Fruit fly (Drosophila melanogaster) whole organism, embryonic: ENCODE results near the gene Gr93d.

ENCODE experiments used
- Ada2b ChIP-seq: fragments of 200-800 bp; sonication (Bioruptor generic); IDR thresholded peaks from 2 replicates; pipeline ENCODE4 v1.3.6; 2022; ENCODE audit warnings: missing biosample characterization, missing genetic modification characterization
- Asciz ChIP-seq: fragments of 200-800 bp; sonication (Bioruptor generic); optimal IDR thresholded peaks from 2 replicates; lab custom pipeline; 2017; ENCODE audit warnings: missing biosample characterization, mild to moderate bottlenecking, missing genetic modification characterization, missing genetic modification reagents
- B-H1 ChIP-seq: fragments of 200-800 bp; sonication (Bioruptor generic); IDR thresholded peaks from 3 replicates; pipeline ENCODE4 v1.3.6; 2022; ENCODE audit warnings: missing biosample characterization, missing genetic modification characterization
- CG1024 ChIP-seq: fragments of 200-800 bp; sonication (Bioruptor generic); IDR thresholded peaks from 2 replicates; pipeline ENCODE4 v1.3.6; 2022; ENCODE audit warnings: missing biosample characterization, missing genetic modification characterization
- CG11504 ChIP-seq: fragments of 200-800 bp; sonication (Bioruptor generic); optimal IDR thresholded peaks from 3 replicates; lab custom pipeline; 2019; ENCODE audit warnings: missing biosample characterization, mild to moderate bottlenecking, missing genetic modification characterization, moderate library complexity
- CG11695 ChIP-seq: fragments of 200-800 bp; sonication (Bioruptor generic); IDR thresholded peaks from 3 replicates; pipeline ENCODE4 v1.3.6; 2022; ENCODE audit warnings: missing biosample characterization, missing genetic modification characterization
- CG1233 ChIP-seq: fragments of 200-800 bp; sonication (Bioruptor generic); optimal IDR thresholded peaks from 4 replicates; lab custom pipeline; 2018; ENCODE audit warnings: missing biosample characterization, mild to moderate bottlenecking, missing genetic modification characterization
- CG13123 ChIP-seq: fragments of 200-800 bp; sonication (Bioruptor generic); optimal IDR thresholded peaks from 2 replicates; lab custom pipeline; 2016; ENCODE audit warnings: missing biosample characterization, missing genetic modification characterization
- CG13775 ChIP-seq: fragments of 200-800 bp; sonication (Bioruptor generic); optimal IDR thresholded peaks from 3 replicates; lab custom pipeline; 2017; ENCODE audit warnings: missing biosample characterization, mild to moderate bottlenecking, missing genetic modification characterization
- CG15696 ChIP-seq: fragments of 200-800 bp; sonication (Bioruptor generic); optimal IDR thresholded peaks from 2 replicates; lab custom pipeline; 2019; ENCODE audit warnings: missing biosample characterization, mild to moderate bottlenecking, missing genetic modification characterization, moderate library complexity
- CG17328 ChIP-seq: fragments of 200-800 bp; sonication (Bioruptor generic); IDR thresholded peaks from 2 replicates; pipeline ENCODE4 v1.3.6; 2022; ENCODE audit warnings: missing biosample characterization, missing genetic modification characterization
- CG31441 ChIP-seq: fragments of 200-800 bp; sonication (Bioruptor generic); IDR thresholded peaks from 2 replicates; pipeline ENCODE4 v1.3.6; 2022; ENCODE audit warnings: missing biosample characterization, missing genetic modification characterization
- CG3726 ChIP-seq: fragments of 200-800 bp; sonication (Bioruptor generic); IDR thresholded peaks from 3 replicates; pipeline ENCODE4, ENCODE4 v1.3.6; 2022; ENCODE audit warnings: missing biosample characterization, missing genetic modification characterization
- CG3838 ChIP-seq: fragments of 200-800 bp; sonication (Bioruptor generic); optimal IDR thresholded peaks from 3 replicates; lab custom pipeline; 2016; ENCODE audit warnings: missing biosample characterization, missing genetic modification characterization
- CG4820 ChIP-seq: fragments of 200-800 bp; sonication (Bioruptor generic); optimal IDR thresholded peaks from 3 replicates; lab custom pipeline; 2016; ENCODE audit warnings: missing biosample characterization, missing genetic modification characterization
- CG4854 ChIP-seq: fragments of 200-800 bp; sonication (Bioruptor generic); optimal IDR thresholded peaks from 2 replicates; lab custom pipeline; 2016; ENCODE audit warnings: missing biosample characterization, missing genetic modification characterization, inconsistent platforms
- CG6175 ChIP-seq: fragments of 200-800 bp; sonication (Bioruptor generic); IDR thresholded peaks from 3 replicates; pipeline ENCODE4 v1.3.6; 2022; ENCODE audit warnings: missing biosample characterization, missing genetic modification characterization
- CG7786 ChIP-seq: fragments of 200-800 bp; sonication (Bioruptor generic); optimal IDR thresholded peaks from 2 replicates; lab custom pipeline; 2016; ENCODE audit warnings: missing biosample characterization, missing genetic modification characterization
- CG7839 ChIP-seq: fragments of 200-800 bp; sonication (Bioruptor generic); optimal IDR thresholded peaks from 3 replicates; lab custom pipeline; 2018; ENCODE audit warnings: missing biosample characterization, mild to moderate bottlenecking, missing genetic modification characterization, moderate library complexity
- CG7987 ChIP-seq: fragments of 200-800 bp; sonication (Bioruptor generic); optimal IDR thresholded peaks from 2 replicates; lab custom pipeline; 2018; ENCODE audit warnings: missing biosample characterization, mild to moderate bottlenecking, missing genetic modification characterization, moderate library complexity
- CG8281 ChIP-seq: fragments of 200-800 bp; sonication (Bioruptor generic); optimal IDR thresholded peaks from 2 replicates; lab custom pipeline; 2018; ENCODE audit warnings: missing biosample characterization, mild to moderate bottlenecking, missing genetic modification characterization, moderate library complexity
- CG8359 ChIP-seq: fragments of 200-800 bp; sonication (Bioruptor generic); optimal IDR thresholded peaks from 2 replicates; lab custom pipeline; 2017; ENCODE audit warnings: missing biosample characterization, mild to moderate bottlenecking, missing genetic modification characterization, borderline replicate concordance
- Doc3 ChIP-seq: fragments of 200-800 bp; sonication (Bioruptor generic); IDR thresholded peaks from 3 replicates; pipeline ENCODE4 v1.3.6; 2022; ENCODE audit warnings: missing biosample characterization, missing genetic modification characterization; ENCODE audit not compliant: partially characterized antibody
- E2f2 ChIP-seq: fragments of 200-800 bp; sonication (Bioruptor generic); IDR thresholded peaks from 2 replicates; pipeline ENCODE4 v1.3.6; 2022; ENCODE audit warnings: missing biosample characterization, missing genetic modification characterization
- NFAT ChIP-seq: fragments of 200-800 bp; sonication (Bioruptor generic); IDR thresholded peaks from 2 replicates; pipeline ENCODE4 v1.3.6; 2022; ENCODE audit warnings: missing biosample characterization, missing genetic modification characterization
- Neu2 ChIP-seq: fragments of 200-800 bp; sonication (Bioruptor generic); optimal IDR thresholded peaks from 3 replicates; lab custom pipeline; 2016; ENCODE audit warnings: missing biosample characterization, missing genetic modification characterization, borderline replicate concordance
- Sin3A ChIP-seq: fragments of >200 bp; optimal IDR thresholded peaks from 2 replicates; lab custom pipeline; 2018
- Sox102F ChIP-seq: fragments of 200-800 bp; sonication (Bioruptor generic); optimal IDR thresholded peaks from 2 replicates; lab custom pipeline; 2018; ENCODE audit warnings: missing biosample characterization, mild to moderate bottlenecking, missing genetic modification characterization, moderate library complexity
- abd-A ChIP-seq: fragments of 200-800 bp; sonication (Bioruptor generic); optimal IDR thresholded peaks from 3 replicates; lab custom pipeline; 2019; ENCODE audit warnings: missing biosample characterization, mild to moderate bottlenecking, missing genetic modification characterization, moderate library complexity
- bsh ChIP-seq, 2 experiments: fragments of 200-800 bp; sonication (Bioruptor generic); optimal IDR thresholded peaks; 2 replicates each; lab custom pipeline; 2017 to 2018; ENCODE audit warnings: mild to moderate bottlenecking in 2 of 2, missing biosample characterization in 2 of 2, missing genetic modification characterization in 2 of 2, moderate library complexity in 1 of 2
- cad ChIP-seq: fragments of >200 bp; optimal IDR thresholded peaks from 2 replicates; lab custom pipeline; 2017; ENCODE audit warnings: missing biosample characterization, missing genetic modification characterization
- dan ChIP-seq: fragments of 200-800 bp; sonication (Bioruptor generic); IDR thresholded peaks from 2 replicates; pipeline ENCODE4 v1.3.6; 2022; ENCODE audit warnings: missing biosample characterization, missing genetic modification characterization
- dm ChIP-seq: fragments of 200-800 bp; sonication (Bioruptor generic); optimal IDR thresholded peaks from 3 replicates; lab custom pipeline; 2016; ENCODE audit warnings: missing biosample characterization, missing genetic modification characterization
- dmrt11E ChIP-seq: fragments of 200-800 bp; sonication (Bioruptor generic); optimal IDR thresholded peaks from 3 replicates; lab custom pipeline; 2018; ENCODE audit warnings: missing biosample characterization, mild to moderate bottlenecking, missing genetic modification characterization, moderate library complexity
- dmrt99B ChIP-seq: fragments of 200-800 bp; sonication (Bioruptor generic); optimal IDR thresholded peaks from 2 replicates; lab custom pipeline; 2018; ENCODE audit warnings: missing biosample characterization, mild to moderate bottlenecking, missing genetic modification characterization, moderate library complexity
- dysf ChIP-seq: fragments of 200-800 bp; sonication (Bioruptor generic); IDR thresholded peaks from 3 replicates; pipeline ENCODE4 v1.3.6; 2022; ENCODE audit warnings: missing biosample characterization, missing genetic modification characterization
- fd102C ChIP-seq: fragments of 200-800 bp; sonication (Bioruptor generic); optimal IDR thresholded peaks from 2 replicates; lab custom pipeline; 2018; ENCODE audit warnings: missing biosample characterization, mild to moderate bottlenecking, missing genetic modification characterization, moderate library complexity
- inv ChIP-seq: fragments of 200-800 bp; sonication (Bioruptor generic); IDR thresholded peaks from 2 replicates; pipeline ENCODE4 v1.3.6; 2022; ENCODE audit warnings: missing biosample characterization, missing genetic modification characterization; ENCODE audit not compliant: partially characterized antibody
- kni ChIP-seq: fragments of 200-800 bp; sonication (Bioruptor generic); optimal IDR thresholded peaks from 3 replicates; lab custom pipeline; 2017; ENCODE audit warnings: mild to moderate bottlenecking, missing biosample characterization, missing genetic modification reagents, missing genetic modification characterization
- lbe ChIP-seq: fragments of 200-800 bp; sonication (Bioruptor generic); optimal IDR thresholded peaks from 2 replicates; lab custom pipeline; 2016; ENCODE audit warnings: missing biosample characterization, mild to moderate bottlenecking, missing genetic modification characterization
- luna ChIP-seq: fragments of 200-800 bp; sonication (Bioruptor generic); optimal IDR thresholded peaks from 2 replicates; lab custom pipeline; 2016; ENCODE audit warnings: missing biosample characterization, missing genetic modification characterization
- nerfin-1 ChIP-seq: fragments of 200-800 bp; sonication (Bioruptor generic); optimal IDR thresholded peaks from 3 replicates; lab custom pipeline; 2019; ENCODE audit warnings: missing biosample characterization, mild to moderate bottlenecking, missing genetic modification characterization, moderate library complexity
- pnt ChIP-seq: fragments of 200-800 bp; sonication (Bioruptor generic); optimal IDR thresholded peaks from 3 replicates; lab custom pipeline; 2016; ENCODE audit warnings: missing biosample characterization, missing genetic modification characterization
- pros ChIP-seq: fragments of 200-800 bp; sonication (Bioruptor generic); optimal IDR thresholded peaks from 3 replicates; lab custom pipeline; 2019; ENCODE audit warnings: missing biosample characterization, mild to moderate bottlenecking, missing genetic modification characterization, moderate library complexity
- ranshi ChIP-seq: fragments of 200-800 bp; sonication (Bioruptor generic); IDR thresholded peaks from 2 replicates; pipeline ENCODE4 v1.3.6; 2022; ENCODE audit warnings: missing biosample characterization, missing genetic modification characterization
- row ChIP-seq: fragments of 200-800 bp; sonication (Bioruptor generic); IDR thresholded peaks from 3 replicates; pipeline ENCODE4 v1.3.6; 2022; ENCODE audit warnings: missing biosample characterization, missing genetic modification characterization
- sens-2 ChIP-seq: fragments of 200-800 bp; sonication (Bioruptor generic); IDR thresholded peaks from 2 replicates; pipeline ENCODE4 v1.3.6; 2022; ENCODE audit warnings: missing biosample characterization, missing genetic modification characterization
- sisA ChIP-seq: fragments of 200-800 bp; sonication (Bioruptor generic); IDR thresholded peaks from 2 replicates; pipeline ENCODE4 v1.3.6; 2022; ENCODE audit warnings: missing biosample characterization, missing genetic modification characterization
- slp2 ChIP-seq: fragments of 200-800 bp; sonication (Bioruptor generic); optimal IDR thresholded peaks from 2 replicates; lab custom pipeline; 2016; ENCODE audit warnings: missing biosample characterization, missing genetic modification characterization
- zen ChIP-seq: fragments of 200-800 bp; sonication (Bioruptor generic); optimal IDR thresholded peaks from 3 replicates; lab custom pipeline; 2018; ENCODE audit warnings: missing biosample characterization, mild to moderate bottlenecking, missing genetic modification characterization, moderate library complexity

Gene Gr93d

dm6 chr3R:21823699-21824406 lies 22.6 kb downstream of the Gr93d start (continued):
- TF ChIP-seq CG4820 (GFP tag; lab: Kevin White, UChicago) (peak; percentile 2), Asciz (GFP tag; lab: Kevin White, UChicago) (peak; percentile 54), ranshi (GFP tag; lab: Robert Waterston, UW) (no peak), Doc3 (no peak), pros (no peak), row (GFP tag; lab: Robert Waterston, UW) (peak; percentile 59), CG7786 (no peak), lbe (GFP tag; lab: Kevin White, UChicago) (no peak), dm (GFP tag; lab: Kevin White, UChicago) (no peak), Sin3A (lab: Kevin White, UChicago) (no peak), E2f2 (GFP tag; lab: Robert Waterston, UW) (no peak), luna (GFP tag; lab: Kevin White, UChicago) (no peak), slp2 (GFP tag; lab: Kevin White, UChicago) (no peak), sens-2 (GFP tag; lab: Robert Waterston, UW) (no peak), dan (GFP tag; lab: Robert Waterston, UW) (no peak), pnt (no peak), NFAT (no peak), Neu2 (GFP tag; lab: Kevin White, UChicago) (no peak), CG7987 (no peak), CG4854 (GFP tag; lab: Kevin White, UChicago) (no peak), inv (GFP tag; lab: Robert Waterston, UW) (no peak), CG13775 (GFP tag; lab: Kevin White, UChicago) (peak; percentile 7), CG15696 (tag; lab: Kevin White, UChicago) (peak; percentile 83), kni (GFP tag; lab: Kevin White, UChicago) (peak; percentile 51), nerfin-1 (tag; lab: Kevin White, UChicago) (no peak), sisA (GFP tag; lab: Robert Waterston, UW) (peak; percentile 21; the same call in 1 of the 2 replicates), Sox102F (GFP tag; lab: Kevin White, UChicago) (peak; percentile 10), CG31441 (GFP tag; lab: Robert Waterston, UW) (peak; percentile 73), CG3838 (GFP tag; lab: Kevin White, UChicago) (no peak), dysf (GFP tag; lab: Robert Waterston, UW) (no peak), CG11695 (GFP tag; lab: Robert Waterston, UW) (peak; percentile 50; the same call in 1 of the 3 replicates), abd-A (tag; lab: Kevin White, UChicago) (no peak), cad (GFP tag; lab: Kevin White, UChicago) (no peak), CG8359 (GFP tag; lab: Kevin White, UChicago) (no peak), CG6175 (GFP tag; lab: Robert Waterston, UW) (no peak), CG7839 (tag; lab: Kevin White, UChicago) (peak; percentile 54), CG11504 (tag; lab: Kevin White, UChicago) (peak; percentile 70), B-H1 (GFP tag; lab: Robert Waterston, UW) (0 out of 3 replicates have a peak, but pooled peaks have one; percentile 13), dmrt99B (tag; lab: Kevin White, UChicago) (peak; percentile 40), CG1233 (GFP tag; lab: Kevin White, UChicago) (peak; percentile 41), CG1024 (GFP tag; lab: Robert Waterston, UW) (no peak), CG8281 (tag; lab: Kevin White, UChicago) (no peak), CG13123 (no peak), fd102C (no peak), CG17328 (GFP tag; lab: Robert Waterston, UW) (no peak), dmrt11E (tag; lab: Kevin White, UChicago) (peak; percentile 67), bsh (GFP tag; optimal IDR thresholded peaks at IDR 0.05; lab: Kevin White, UChicago) (peak in 1 of 2 experiments; percentile 8), Ada2b (GFP tag; lab: Robert Waterston, UW) (peak; percentile 21; the same call in 1 of the 2 replicates), zen (tag; lab: Kevin White, UChicago) (peak; percentile 30), CG3726 (GFP tag; lab: Robert Waterston, UW) (no peak)
